Worm (Caenorhabditis elegans) whole organism, midembryonic: Measurements from ENCODE around the gene F14F7.5.

ENCODE experiments used
- T22C8.4 ChIP-seq: fragments of 200-800 bp; sonication (Bioruptor generic); IDR thresholded peaks from 2 replicates; pipeline ENCODE4 v1.3.6; 2022; ENCODE audit warnings: missing genetic modification characterization, missing compliant biosample characterization
- cog-1 ChIP-seq: sonication (generic microtip); optimal IDR thresholded peaks from 2 replicates; lab custom pipeline; 2016; ENCODE audit warnings: missing genetic modification characterization, missing compliant biosample characterization
- flt-1 ChIP-seq: fragments of 200-800 bp; sonication (Bioruptor generic); IDR thresholded peaks from 2 replicates; pipeline ENCODE4 v1.3.6; 2022; ENCODE audit warnings: missing genetic modification characterization, missing compliant biosample characterization
- klf-2 ChIP-seq: fragments of 200-800 bp; sonication (Bioruptor generic); conservative IDR thresholded peaks from 2 replicates; pipeline ENCODE4 v1.3.6; 2022; ENCODE audit warnings: missing genetic modification reagents, missing genetic modification characterization, missing compliant biosample characterization
- ref-1 ChIP-seq: fragments of 200-800 bp; sonication (Bioruptor generic); conservative IDR thresholded peaks from 2 replicates; pipeline ENCODE4 v1.3.6; 2022; ENCODE audit warnings: missing genetic modification reagents, missing genetic modification characterization, missing compliant biosample characterization
- tab-1 ChIP-seq: fragments of 200-800 bp; sonication (Bioruptor generic); IDR thresholded peaks from 2 replicates; pipeline ENCODE4 v1.3.6; 2022; ENCODE audit warnings: missing genetic modification characterization, missing compliant biosample characterization
- ztf-23 ChIP-seq: fragments of 200-800 bp; sonication (Bioruptor generic); IDR thresholded peaks from 2 replicates; pipeline ENCODE4 v1.3.6; 2022; ENCODE audit warnings: missing genetic modification reagents, missing genetic modification characterization, missing compliant biosample characterization
- ztf-29 ChIP-seq: fragments of 200-800 bp; sonication (Bioruptor generic); IDR thresholded peaks from 2 replicates; pipeline ENCODE4 v1.3.6; 2022; ENCODE audit warnings: missing genetic modification reagents, missing genetic modification characterization, missing compliant biosample characterization

ce11 chrIII:13049956-13050355 lies 18.2 kb downstream of the F14F7.5 start:
- TF ChIP-seq flt-1 = no peak
- TF ChIP-seq tab-1 (GFP tag; lab: Robert Waterston, UW) = no peak
- TF ChIP-seq cog-1 (tag; lab: Kevin White, UChicago) = no peak
- no peak for TF ChIP-seq T22C8.4
- no peak for TF ChIP-seq ztf-23 (GFP tag; lab: Robert Waterston, UW)
- no peak for TF ChIP-seq ztf-29
- TF ChIP-seq klf-2 = no peak
- no peak for TF ChIP-seq ref-1 (GFP tag; lab: Robert Waterston, UW)
